Fruit fly (Drosophila melanogaster): ENCODE data around the gene BigH1.

Gene BigH1

DNA sequence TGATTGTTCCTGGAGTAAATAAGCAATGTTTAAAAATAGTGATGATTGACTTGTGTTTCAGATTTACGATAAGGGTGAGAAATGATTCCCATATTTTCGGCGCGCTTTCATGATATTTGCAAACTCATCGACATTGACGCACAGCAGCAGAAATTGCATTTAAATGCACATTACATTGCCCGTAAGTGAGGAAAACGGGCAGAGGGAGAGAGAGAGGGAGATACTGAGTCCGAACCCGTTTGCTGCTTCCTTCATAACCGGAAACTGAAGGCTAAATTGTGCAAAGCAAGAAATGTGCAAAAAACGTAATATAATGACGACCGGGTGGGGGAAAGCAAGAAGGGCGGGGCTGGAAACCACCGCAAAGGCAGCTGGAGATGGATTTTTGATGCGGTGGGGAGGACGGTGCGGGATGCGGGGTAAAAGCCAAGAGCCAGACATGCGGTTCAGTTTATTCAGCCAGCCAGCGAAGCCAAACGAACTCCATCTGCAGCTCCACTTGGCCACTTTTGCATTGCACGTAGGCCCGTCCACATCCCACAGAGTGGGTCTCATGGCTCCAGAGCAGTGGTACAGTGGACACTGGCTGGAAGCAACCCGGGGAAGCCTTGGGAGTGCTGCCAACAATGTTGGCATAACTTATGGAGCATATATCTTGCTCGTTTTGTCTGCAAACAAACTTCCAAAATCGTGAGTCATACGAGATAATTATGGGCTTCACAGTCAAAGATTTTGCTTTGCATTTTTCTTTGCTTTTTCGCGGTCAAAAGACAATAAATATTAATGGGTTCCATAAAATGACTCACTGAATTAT, 10.0 kb upstream of the BigH1 start:
- TF ChIP-seq CTCF (optimal IDR thresholded peaks at IDR 0.05) (no peak), CG8478 (optimal IDR thresholded peaks at IDR 0.05) (no peak)

- no peak for TF ChIP-seq CTCF (optimal IDR thresholded peaks at IDR 0.05)
- no peak for TF ChIP-seq CG8478 (optimal IDR thresholded peaks at IDR 0.05)
These were observed 8.8 kb upstream of the BigH1 start for dm6 chr3R:14654231-14654975.

- TF ChIP-seq CTCF (optimal IDR thresholded peaks at IDR 0.05) (no peak), CG8478 (optimal IDR thresholded peaks at IDR 0.05) (no peak)
These were observed 8.0 kb upstream of the BigH1 start for dm6 chr3R:14654976-14655896.

DNA sequence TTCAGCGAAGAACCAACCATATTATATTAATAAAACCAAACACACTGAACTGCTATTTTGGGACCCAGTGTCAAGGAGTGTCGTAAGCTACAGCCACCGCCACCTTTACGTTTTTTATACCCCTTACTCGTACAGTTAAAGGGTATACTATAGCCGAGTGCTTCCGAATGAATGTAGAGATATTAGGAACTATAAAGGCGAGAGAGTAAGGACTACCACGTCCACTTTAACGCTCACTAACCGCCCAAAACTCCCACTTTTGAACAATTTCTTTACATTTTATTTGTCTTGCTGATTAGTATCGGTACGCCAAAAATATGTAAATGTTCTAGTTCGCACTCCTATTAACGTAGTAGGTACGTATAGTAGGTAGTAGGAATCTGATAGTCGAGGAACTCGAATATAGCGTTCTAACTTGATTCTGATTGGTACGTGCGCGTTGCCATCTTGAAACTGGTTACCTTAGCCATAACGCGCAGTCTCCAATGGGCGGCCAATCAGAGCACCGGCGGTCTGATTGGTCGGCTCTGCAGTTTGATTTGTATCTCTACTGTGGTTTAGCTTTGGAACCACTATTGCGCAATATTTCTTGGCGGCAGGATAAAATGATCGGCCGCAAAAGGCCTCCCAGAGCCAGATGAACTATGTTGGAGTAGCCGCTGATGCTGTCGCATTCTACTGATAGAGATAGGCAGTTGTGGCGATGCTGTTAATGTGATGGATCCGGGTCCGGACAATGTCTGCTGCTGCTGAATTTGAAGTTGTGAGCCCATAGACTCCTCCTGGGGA, 7.1 kb upstream of the BigH1 start:
- TF ChIP-seq CTCF (optimal IDR thresholded peaks at IDR 0.05) (no peak), CG8478 (optimal IDR thresholded peaks at IDR 0.05) (no peak)

DNA sequence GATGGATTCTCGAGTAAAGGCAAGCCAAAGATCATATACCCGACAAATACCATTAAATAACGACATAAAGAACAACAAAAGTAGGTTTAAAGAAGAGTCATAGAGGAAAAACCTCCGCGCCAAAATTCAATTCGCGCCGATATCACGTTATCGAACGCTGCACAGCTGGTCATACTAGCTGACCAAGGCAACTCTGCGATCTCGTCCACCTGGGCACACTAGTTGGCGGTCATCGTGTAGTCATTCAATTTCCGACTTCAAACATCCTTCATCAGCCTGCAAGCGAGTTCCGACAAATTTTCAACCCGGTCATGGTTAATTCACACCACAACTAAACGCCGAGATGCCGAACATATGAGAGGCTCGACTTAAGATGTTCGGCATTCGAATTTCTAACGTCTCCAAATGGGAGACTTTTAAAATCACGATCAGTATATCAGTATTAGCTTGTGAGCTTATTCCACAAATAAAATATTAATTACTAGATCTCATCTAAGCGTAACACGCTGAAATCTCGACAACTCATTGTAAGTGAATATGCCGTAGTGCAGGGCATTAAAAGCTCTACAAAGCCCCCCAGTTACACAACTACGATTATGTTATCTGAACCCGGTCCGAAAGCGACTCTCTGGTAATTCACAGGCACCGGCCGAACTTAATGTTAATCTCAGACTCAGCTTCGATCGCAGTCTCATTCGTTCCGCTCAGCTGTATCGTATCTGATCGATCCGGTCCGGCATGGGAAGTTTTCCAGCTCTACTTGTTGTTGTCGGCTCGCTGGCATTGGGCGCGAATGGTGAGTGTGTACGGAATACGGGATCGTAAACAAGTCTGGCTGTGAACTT, 6.3 kb upstream of the BigH1 start, which contains the start of gene CG3505:
TSS of gene CG3505 (plus strand) at position 688 of the 845 bp plus-strand sequence.
- TF ChIP-seq CTCF (optimal IDR thresholded peaks at IDR 0.05) (no peak), CG8478 (optimal IDR thresholded peaks at IDR 0.05) (no peak)

dm6 chr3R:14657605-14657910, 5.7 kb upstream of the BigH1 start:
- no peak for TF ChIP-seq CG8478 (optimal IDR thresholded peaks at IDR 0.05)
- TF ChIP-seq CTCF (optimal IDR thresholded peaks at IDR 0.05) = no peak

- TF ChIP-seq CTCF (optimal IDR thresholded peaks at IDR 0.05) = no peak
- no peak for TF ChIP-seq CG8478 (optimal IDR thresholded peaks at IDR 0.05)
These were observed 5.1 kb upstream of the BigH1 start for dm6 chr3R:14658170-14658569.

- TF ChIP-seq CTCF (optimal IDR thresholded peaks at IDR 0.05) (no peak), CG8478 (optimal IDR thresholded peaks at IDR 0.05) (no peak)
These were observed 3.9 kb upstream of the BigH1 start, which contains the start of gene Hexim for dm6 chr3R:14659354-14659804. TSS of gene Hexim (plus strand) at chr3R:14659438.

DNA sequence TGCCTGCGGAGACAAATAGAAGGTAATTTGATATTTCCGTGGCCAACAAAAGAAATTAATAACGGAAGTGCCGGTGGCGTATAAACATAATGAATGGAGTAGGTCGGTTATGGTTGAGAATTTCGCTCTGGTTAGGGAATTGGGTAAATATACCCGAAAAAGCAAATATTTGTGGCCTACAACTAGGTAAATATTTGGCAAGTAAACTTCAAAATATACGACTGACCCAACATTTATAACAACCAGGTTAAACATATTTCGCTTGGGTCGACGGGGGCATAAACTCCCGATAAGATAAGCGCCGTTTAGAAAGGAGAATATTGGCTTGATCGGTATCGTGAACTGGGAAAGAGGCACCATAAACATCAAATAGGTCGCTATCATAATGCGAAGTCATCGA, 7.6 kb downstream of the BigH1 start:
- no peak for TF ChIP-seq CG8478 (optimal IDR thresholded peaks at IDR 0.05)
- no peak for TF ChIP-seq CTCF (optimal IDR thresholded peaks at IDR 0.05)

- no peak for TF ChIP-seq CG8478 (optimal IDR thresholded peaks at IDR 0.05)
- no peak for TF ChIP-seq CTCF (optimal IDR thresholded peaks at IDR 0.05)
These were observed 9.7 kb downstream of the BigH1 start for dm6 chr3R:14672915-14673314.

DNA sequence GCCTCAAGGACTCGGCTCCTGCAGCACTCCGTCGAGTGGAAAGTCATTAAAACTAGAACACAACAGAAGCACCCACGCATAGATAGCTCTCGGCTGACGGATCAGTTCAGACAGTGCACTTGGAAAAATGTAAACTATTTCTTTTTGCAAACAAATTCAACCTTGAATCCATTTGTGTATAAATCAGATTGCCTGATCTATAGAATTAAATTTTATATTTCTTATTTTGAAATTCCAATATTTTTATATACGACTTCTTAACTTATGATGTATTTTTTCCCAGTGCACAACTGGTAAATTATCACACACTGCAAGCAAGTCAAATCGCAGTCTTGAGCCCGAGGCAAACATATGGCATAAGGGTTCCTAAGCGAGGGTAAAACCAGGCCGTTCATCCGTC, 11.5 kb downstream of the BigH1 start:
- no peak for TF ChIP-seq CG8478 (optimal IDR thresholded peaks at IDR 0.05)
- TF ChIP-seq CTCF (optimal IDR thresholded peaks at IDR 0.05) = no peak

DNA sequence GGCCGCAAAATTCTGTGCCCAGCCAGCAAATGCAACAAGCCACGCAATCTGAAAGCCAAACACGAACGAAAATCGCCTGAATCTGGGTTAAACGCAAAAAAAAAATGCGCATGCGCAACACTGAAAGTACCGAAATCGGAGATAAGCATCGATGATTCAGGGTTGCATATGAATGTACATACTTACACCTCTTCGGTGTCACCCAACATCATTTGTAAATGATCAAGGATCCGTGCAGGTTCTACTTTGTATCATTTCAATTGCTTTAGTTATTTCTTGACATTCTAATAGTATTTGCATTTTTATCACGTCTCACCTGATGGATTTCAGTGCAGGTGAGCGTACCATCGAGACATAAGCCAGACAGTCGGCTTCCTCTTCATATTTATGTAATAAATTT, 13.8 kb downstream of the BigH1 start:
- TF ChIP-seq CG8478 (optimal IDR thresholded peaks at IDR 0.05) = no peak
- TF ChIP-seq CTCF (optimal IDR thresholded peaks at IDR 0.05) = no peak

DNA sequence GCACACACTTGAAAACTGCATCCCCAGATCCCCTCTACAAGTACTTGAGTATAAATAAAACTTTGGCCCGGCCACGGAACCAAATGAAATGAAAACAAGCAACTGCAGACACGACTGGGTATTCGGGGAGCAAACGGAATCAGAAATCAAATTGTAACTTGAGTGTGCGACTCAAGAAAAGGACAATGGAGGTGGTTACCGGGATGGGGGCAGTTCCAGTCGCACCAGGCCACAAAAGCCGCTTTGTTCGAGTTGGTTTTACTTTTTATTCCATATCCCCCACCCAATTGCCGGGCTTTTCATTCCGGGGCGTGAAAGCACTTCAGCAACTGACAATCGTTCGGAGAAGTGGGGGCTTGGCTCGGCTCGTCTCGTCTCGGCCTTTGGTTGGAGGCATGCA, 14.6 kb downstream of the BigH1 start:
- TF ChIP-seq CG8478 (optimal IDR thresholded peaks at IDR 0.05) = no peak
- no peak for TF ChIP-seq CTCF (optimal IDR thresholded peaks at IDR 0.05)

Data from S2 (cell line).